Worm (Caenorhabditis elegans) whole organism, midembryonic: Measurements from ENCODE around the gene txt-17.

Experiments used
- T22C8.4 ChIP-seq: fragments of 200-800 bp; sonication (Bioruptor generic); IDR thresholded peaks from 2 replicates; pipeline ENCODE4 v1.3.6; 2022; ENCODE audit warnings: missing genetic modification characterization, missing compliant biosample characterization
- cog-1 ChIP-seq: sonication (generic microtip); optimal IDR thresholded peaks from 2 replicates; lab custom pipeline; 2016; ENCODE audit warnings: missing genetic modification characterization, missing compliant biosample characterization
- flt-1 ChIP-seq: fragments of 200-800 bp; sonication (Bioruptor generic); IDR thresholded peaks from 2 replicates; pipeline ENCODE4 v1.3.6; 2022; ENCODE audit warnings: missing genetic modification characterization, missing compliant biosample characterization
- klf-2 ChIP-seq: fragments of 200-800 bp; sonication (Bioruptor generic); conservative IDR thresholded peaks from 2 replicates; pipeline ENCODE4 v1.3.6; 2022; ENCODE audit warnings: missing genetic modification reagents, missing genetic modification characterization, missing compliant biosample characterization
- med-1 ChIP-seq: sonication (generic microtip); optimal IDR thresholded peaks from 2 replicates; lab custom pipeline; 2017; ENCODE audit warnings: missing genetic modification characterization, mild to moderate bottlenecking, missing compliant biosample characterization, antibody characterized with exemption, missing genetic modification reagents; ENCODE audit not compliant: insufficient read depth
- ref-1 ChIP-seq: fragments of 200-800 bp; sonication (Bioruptor generic); conservative IDR thresholded peaks from 2 replicates; pipeline ENCODE4 v1.3.6; 2022; ENCODE audit warnings: missing genetic modification reagents, missing genetic modification characterization, missing compliant biosample characterization
- tab-1 ChIP-seq: fragments of 200-800 bp; sonication (Bioruptor generic); IDR thresholded peaks from 2 replicates; pipeline ENCODE4 v1.3.6; 2022; ENCODE audit warnings: missing genetic modification characterization, missing compliant biosample characterization
- ztf-29 ChIP-seq: fragments of 200-800 bp; sonication (Bioruptor generic); IDR thresholded peaks from 2 replicates; pipeline ENCODE4 v1.3.6; 2022; ENCODE audit warnings: missing genetic modification reagents, missing genetic modification characterization, missing compliant biosample characterization

- TF ChIP-seq flt-1 (no peak), T22C8.4 (no peak), cog-1 (tag; lab: Kevin White, UChicago) (no peak), klf-2 (GFP tag; lab: Robert Waterston, UW) (no peak), med-1 (no peak), ref-1 (GFP tag; lab: Robert Waterston, UW) (no peak), tab-1 (GFP tag; lab: Robert Waterston, UW) (no peak), ztf-29 (no peak)
Measured at ce11 chrV:7096129-7096730, 43.2 kb upstream of the txt-17 start.
